Worm (Caenorhabditis elegans): Measurements from ENCODE around the gene sao-1.

ce11 chrV:13986823-13987222 is 23.1 kb downstream of the sao-1 start:
- TF ChIP-seq ZK546.5 (tag; optimal IDR thresholded peaks at IDR 0.05): no peak
- TF ChIP-seq nhr-11 (tag; optimal IDR thresholded peaks at IDR 0.05): no peak
- TF ChIP-seq zip-2 (tag; optimal IDR thresholded peaks at IDR 0.05): no peak

Data from whole organism, L4 larva.